Worm (Caenorhabditis elegans) whole organism, late embryonic: ENCODE measurements around the gene gna-1.

Experiments
- ceh-14 ChIP-seq: sonication (generic microtip); optimal IDR thresholded peaks from 2 replicates; lab custom pipeline; 2016; ENCODE audit warnings: missing genotype, missing genetic modification characterization, missing compliant biosample characterization
- ceh-6 ChIP-seq: fragments of 200-800 bp; sonication (Bioruptor generic); optimal IDR thresholded peaks from 2 replicates; lab custom pipeline; 2018; ENCODE audit warnings: mild to moderate bottlenecking, missing genetic modification characterization, missing compliant biosample characterization
- che-1 ChIP-seq: sonication (generic microtip); optimal IDR thresholded peaks from 2 replicates; lab custom pipeline; 2016; ENCODE audit warnings: mild to moderate bottlenecking, missing genetic modification characterization, missing compliant biosample characterization
- fkh-10 ChIP-seq: fragments of 150-350 bp; optimal IDR thresholded peaks from 2 replicates; lab custom pipeline; 2014; ENCODE audit warnings: missing biosample characterization, missing genetic modification reagents, missing genetic modification characterization
- hlh-30 ChIP-seq: sonication (generic microtip); optimal IDR thresholded peaks from 2 replicates; lab custom pipeline; 2017; ENCODE audit warnings: antibody characterized with exemption, missing genetic modification characterization, missing compliant biosample characterization; ENCODE audit not compliant: insufficient read depth
- nhr-11 ChIP-seq: fragments of 150-350 bp; optimal IDR thresholded peaks from 2 replicates; lab custom pipeline; 2014; ENCODE audit warnings: missing biosample characterization, missing genetic modification characterization
- nhr-232 ChIP-seq: sonication (generic microtip); optimal IDR thresholded peaks from 2 replicates; lab custom pipeline; 2016; ENCODE audit warnings: missing genetic modification characterization, missing compliant biosample characterization
- odd-2 ChIP-seq: sonication (generic microtip); optimal IDR thresholded peaks from 2 replicates; lab custom pipeline; 2017; ENCODE audit warnings: antibody characterized with exemption, mild to moderate bottlenecking, missing genetic modification characterization, missing compliant biosample characterization
- pqm-1 ChIP-seq: sonication (generic microtip); optimal IDR thresholded peaks from 2 replicates; lab custom pipeline; 2016; ENCODE audit warnings: missing genetic modification characterization, missing compliant biosample characterization
- tbx-2 ChIP-seq: sonication (generic microtip); optimal IDR thresholded peaks from 2 replicates; lab custom pipeline; 2016; ENCODE audit warnings: missing genetic modification characterization, missing compliant biosample characterization

DNA sequence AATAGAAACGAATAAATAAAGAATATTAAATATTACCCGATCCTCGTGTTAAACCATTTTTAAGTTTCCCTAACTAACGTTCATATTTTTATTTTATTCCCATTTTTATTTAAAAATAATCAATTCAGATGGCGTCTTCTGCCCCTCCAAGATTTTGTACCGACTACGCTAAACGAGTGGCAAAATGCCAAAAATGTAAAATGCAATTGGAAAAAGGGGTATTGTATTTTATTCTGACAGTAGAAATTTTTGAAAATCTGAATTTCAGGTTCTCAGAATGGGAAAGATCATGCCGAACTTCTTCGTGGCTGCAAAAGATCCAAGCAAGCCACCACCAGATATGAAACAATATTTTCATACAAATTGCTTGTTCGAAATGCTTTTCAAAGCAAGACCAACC, 23.0 kb upstream of the gna-1 start, which contains the start of gene K07C5.3:
- TF ChIP-seq nhr-232 (no peak), pqm-1 (no peak), fkh-10 (GFP tag; lab: Kevin White, UChicago) (no peak), tbx-2 (tag; lab: Kevin White, UChicago) (no peak), ceh-6 (GFP tag; lab: Kevin White, UChicago) (no peak), nhr-11 (no peak), odd-2 (no peak), ceh-14 (tag; lab: Kevin White, UChicago) (no peak), che-1 (tag; lab: Kevin White, UChicago) (no peak), hlh-30 (no peak)
